Fruit fly (Drosophila melanogaster): Measurements from ENCODE around the gene Naam.

dm6 chr3R:19742893-19743292, 71.6 kb downstream of the Naam start:
- no peak for TF ChIP-seq Hr83 (GFP tag; optimal IDR thresholded peaks at IDR 0.05; ENCODE audit: poor library complexity, severe bottlenecking)
- TF ChIP-seq Abd-B (GFP tag; optimal IDR thresholded peaks at IDR 0.05), result no peak
- no peak for TF ChIP-seq Vsx2 (GFP tag; optimal IDR thresholded peaks at IDR 0.05; ENCODE audit: partially characterized antibody)
- TF ChIP-seq Hr78 (GFP tag; optimal IDR thresholded peaks at IDR 0.05), result no peak
- no peak for TF ChIP-seq sv (GFP tag; optimal IDR thresholded peaks at IDR 0.05)
- TF ChIP-seq fru (GFP tag; optimal IDR thresholded peaks at IDR 0.05), result no peak
- no peak for TF ChIP-seq dl (GFP tag; optimal IDR thresholded peaks at IDR 0.05; ENCODE audit: insufficient read depth in 1 of 2, partially characterized antibody in 2 of 2)
- TF ChIP-seq Hnf4 (GFP tag; optimal IDR thresholded peaks at IDR 0.05), result no peak
- no peak for TF ChIP-seq lola (GFP tag; optimal IDR thresholded peaks at IDR 0.05)
- no peak for TF ChIP-seq Jra (GFP tag; optimal IDR thresholded peaks at IDR 0.05)
- no peak for TF ChIP-seq h (GFP tag; optimal IDR thresholded peaks at IDR 0.05)
- no peak for TF ChIP-seq psq (GFP tag; optimal IDR thresholded peaks at IDR 0.05)

Data from whole organism, wandering third instar larva.